Worm (Caenorhabditis elegans) whole organism, L1 larva: ENCODE results near the gene R03G8.1.

Experiments
- C16A3.4 ChIP-seq: fragments of 150-350 bp; optimal IDR thresholded peaks from 2 replicates; lab custom pipeline; 2014; ENCODE audit warnings: missing biosample characterization, missing genetic modification characterization
- C34B4.2 ChIP-seq: sonication (generic microtip); optimal IDR thresholded peaks from 2 replicates; lab custom pipeline; 2017; ENCODE audit warnings: mild to moderate bottlenecking, missing genetic modification characterization, missing compliant biosample characterization
- F16B12.6 ChIP-seq: fragments of 150-350 bp; optimal IDR thresholded peaks from 2 replicates; lab custom pipeline; 2014; ENCODE audit warnings: missing biosample characterization, missing genetic modification characterization
- Y116A8C.19 ChIP-seq: sonication (generic microtip); optimal IDR thresholded peaks from 2 replicates; lab custom pipeline; 2016; ENCODE audit warnings: missing compliant biosample characterization, missing genetic modification characterization, borderline replicate concordance
- alr-1 ChIP-seq: fragments of 200-800 bp; sonication (Bioruptor generic); optimal IDR thresholded peaks from 2 replicates; lab custom pipeline; 2018; ENCODE audit warnings: borderline replicate concordance, mild to moderate bottlenecking, missing genetic modification characterization, missing compliant biosample characterization
- aly-2 ChIP-seq: fragments of 150-350 bp; optimal IDR thresholded peaks from 2 replicates; lab custom pipeline; 2014; ENCODE audit warnings: missing biosample characterization, missing genetic modification characterization
- blmp-1 ChIP-seq: fragments of 150-350 bp; optimal IDR thresholded peaks from 2 replicates; lab custom pipeline; 2014; ENCODE audit warnings: missing biosample characterization, missing genetic modification characterization
- ceh-82 ChIP-seq, 3 experiments: fragments of 150-350 bp in 1 of 3; sonication (generic microtip) in 2 of 3; optimal IDR thresholded peaks; 2 replicates each; lab custom pipeline; 2014 to 2017; ENCODE audit warnings: missing biosample characterization in 3 of 3, missing genetic modification characterization in 3 of 3
- ceh-90 ChIP-seq: sonication (generic microtip); optimal IDR thresholded peaks from 2 replicates; lab custom pipeline; 2016; ENCODE audit warnings: missing genetic modification characterization, missing compliant biosample characterization
- dpl-1 ChIP-seq, 3 experiments: fragments of 150-350 bp in 2 of 3; sonication (generic microtip) in 1 of 3; optimal IDR thresholded peaks; 2 replicates each; lab custom pipeline; 2014 to 2017; ENCODE audit warnings: missing biosample characterization in 3 of 3, missing genetic modification characterization in 3 of 3, missing genetic modification reagents in 3 of 3
- efl-1 ChIP-seq, 4 experiments: fragments of 150-350 bp; optimal IDR thresholded peaks in 3 of 4; peaks in 1 of 4; 1 replicate in 1 of 4; 2 replicates in 3 of 4; lab custom pipeline; 2014; ENCODE audit warnings: missing biosample characterization in 2 of 4, missing genetic modification characterization in 2 of 4, missing genetic modification reagents in 2 of 4
- egl-13 ChIP-seq: sonication (generic microtip); optimal IDR thresholded peaks from 2 replicates; lab custom pipeline; 2016; ENCODE audit warnings: missing genotype, missing genetic modification reagents, missing genetic modification characterization, missing compliant biosample characterization
- egl-27 ChIP-seq, 2 experiments: fragments of 150-350 bp in 1 of 2; sonication (generic microtip); optimal IDR thresholded peaks; 3 replicates each; lab custom pipeline; 2017 to 2018; ENCODE audit warnings: missing biosample characterization in 2 of 2, missing genetic modification characterization in 2 of 2, missing genetic modification reagents in 2 of 2
- elt-3 ChIP-seq, 6 experiments: fragments of 150-350 bp in 1 of 6; sonication (generic microtip); optimal IDR thresholded peaks; 2 replicates each; lab custom pipeline; 2017 to 2018; ENCODE audit warnings: missing biosample characterization in 6 of 6, missing genetic modification characterization in 6 of 6, inconsistent platforms in 1 of 6
- ets-5 ChIP-seq: fragments of 200-800 bp; sonication (Bioruptor generic); IDR thresholded peaks from 2 replicates; pipeline ENCODE4 v1.3.6; 2022; ENCODE audit warnings: missing genetic modification characterization, missing compliant biosample characterization
- fkh-10 ChIP-seq: sonication (generic microtip); optimal IDR thresholded peaks from 2 replicates; lab custom pipeline; 2017; ENCODE audit warnings: missing biosample characterization, missing genetic modification reagents, missing genetic modification characterization
- fkh-4 ChIP-seq: sonication (generic microtip); optimal IDR thresholded peaks from 2 replicates; lab custom pipeline; 2016; ENCODE audit warnings: missing compliant biosample characterization, missing genetic modification characterization, borderline replicate concordance
- fkh-8 ChIP-seq: sonication (generic microtip); optimal IDR thresholded peaks from 2 replicates; lab custom pipeline; 2016; ENCODE audit warnings: mild to moderate bottlenecking, missing genetic modification characterization, missing compliant biosample characterization
- fos-1 ChIP-seq: fragments of 150-350 bp; optimal IDR thresholded peaks from 2 replicates; lab custom pipeline; 2014; ENCODE audit warnings: missing biosample characterization, missing genetic modification characterization
- grh-1 ChIP-seq: fragments of 200-800 bp; sonication (Bioruptor generic); IDR thresholded peaks from 2 replicates; pipeline ENCODE4 v1.3.6; 2022; ENCODE audit warnings: missing genetic modification reagents, missing genetic modification characterization, missing compliant biosample characterization
- hlh-17 ChIP-seq: fragments of 200-800 bp; sonication (Bioruptor generic); optimal IDR thresholded peaks from 2 replicates; lab custom pipeline; 2018; ENCODE audit warnings: missing genetic modification characterization, mild to moderate bottlenecking, missing compliant biosample characterization, moderate library complexity, borderline replicate concordance
- hlh-4 ChIP-seq: sonication (generic microtip); optimal IDR thresholded peaks from 2 replicates; lab custom pipeline; 2016; ENCODE audit warnings: mild to moderate bottlenecking, missing genetic modification characterization, missing compliant biosample characterization
- hpl-2 ChIP-seq: fragments of 150-350 bp; optimal IDR thresholded peaks from 2 replicates; lab custom pipeline; 2014; ENCODE audit warnings: missing biosample characterization, missing genetic modification reagents, missing genetic modification characterization
- irx-1 ChIP-seq: sonication (generic microtip); optimal IDR thresholded peaks from 2 replicates; lab custom pipeline; 2016; ENCODE audit warnings: missing genetic modification characterization, missing compliant biosample characterization
- isw-1 ChIP-seq: fragments of 200-800 bp; sonication (Bioruptor generic); IDR thresholded peaks from 2 replicates; pipeline ENCODE4 v1.3.6; 2022; ENCODE audit warnings: missing genetic modification characterization, missing compliant biosample characterization
- lin-13 ChIP-seq: fragments of 150-350 bp; optimal IDR thresholded peaks from 2 replicates; lab custom pipeline; 2014; ENCODE audit warnings: missing biosample characterization, missing genetic modification reagents, missing genetic modification characterization
- lin-14 ChIP-seq: fragments of 200-800 bp; sonication (Bioruptor generic); optimal IDR thresholded peaks from 2 replicates; lab custom pipeline; 2018; ENCODE audit warnings: mild to moderate bottlenecking, missing genetic modification characterization, moderate library complexity, missing compliant biosample characterization
- lin-15B ChIP-seq: fragments of 150-350 bp; sonication (generic microtip); optimal IDR thresholded peaks from 3 replicates; lab custom pipeline; 2014; ENCODE audit warnings: missing biosample characterization, missing genetic modification characterization
- lin-35 ChIP-seq, 2 experiments: fragments of 150-350 bp; optimal IDR thresholded peaks; 2 replicates each; lab custom pipeline; 2014; ENCODE audit warnings: missing biosample characterization in 2 of 2, missing genetic modification characterization in 2 of 2, missing genetic modification reagents in 2 of 2
- lin-39 ChIP-seq: fragments of 150-350 bp; optimal IDR thresholded peaks from 2 replicates; lab custom pipeline; 2014; ENCODE audit warnings: missing biosample characterization, missing genetic modification reagents, missing genetic modification characterization
- mab-9 ChIP-seq: fragments of 200-800 bp; sonication (Bioruptor generic); IDR thresholded peaks from 2 replicates; pipeline ENCODE4 v1.3.6; 2022; ENCODE audit warnings: missing genetic modification reagents, missing genetic modification characterization, missing compliant biosample characterization
- nhr-11 ChIP-seq: fragments of 150-350 bp; optimal IDR thresholded peaks from 2 replicates; lab custom pipeline; 2014; ENCODE audit warnings: missing biosample characterization, missing genetic modification characterization
- nhr-12 ChIP-seq: sonication (generic microtip); optimal IDR thresholded peaks from 2 replicates; lab custom pipeline; 2017; ENCODE audit warnings: missing biosample characterization, missing genetic modification characterization
- nhr-20 ChIP-seq: sonication (generic microtip); optimal IDR thresholded peaks from 2 replicates; lab custom pipeline; 2016; ENCODE audit warnings: mild to moderate bottlenecking, missing genetic modification characterization, missing compliant biosample characterization
- nhr-71 ChIP-seq: sonication (generic microtip); optimal IDR thresholded peaks from 2 replicates; lab custom pipeline; 2016; ENCODE audit warnings: mild to moderate bottlenecking, missing genetic modification characterization, moderate library complexity, missing compliant biosample characterization
- nhr-76 ChIP-seq: sonication (generic microtip); optimal IDR thresholded peaks from 2 replicates; lab custom pipeline; 2017; ENCODE audit warnings: missing biosample characterization, missing genetic modification characterization
- nhr-84 ChIP-seq: sonication (generic microtip); optimal IDR thresholded peaks from 2 replicates; lab custom pipeline; 2017; ENCODE audit warnings: missing biosample characterization, missing genetic modification characterization
- pag-3 ChIP-seq: sonication (generic microtip); optimal IDR thresholded peaks from 2 replicates; lab custom pipeline; 2017; ENCODE audit warnings: missing genetic modification characterization, mild to moderate bottlenecking, missing compliant biosample characterization, antibody characterized with exemption, borderline replicate concordance; ENCODE audit not compliant: insufficient read depth
- pqm-1 ChIP-seq: sonication (generic microtip); optimal IDR thresholded peaks from 3 replicates; lab custom pipeline; 2017; ENCODE audit warnings: missing biosample characterization, missing genetic modification characterization
- rnt-1 ChIP-seq: sonication (generic microtip); optimal IDR thresholded peaks from 2 replicates; lab custom pipeline; 2016; ENCODE audit warnings: mild to moderate bottlenecking, missing genetic modification characterization, moderate library complexity, missing compliant biosample characterization
- skn-1 ChIP-seq: fragments of 150-350 bp; optimal IDR thresholded peaks from 2 replicates; lab custom pipeline; 2014; ENCODE audit warnings: missing biosample characterization, missing genetic modification characterization
- snpc-4 ChIP-seq: fragments of 150-350 bp; optimal IDR thresholded peaks from 2 replicates; lab custom pipeline; 2014; ENCODE audit warnings: missing biosample characterization, missing genetic modification characterization
- sox-4 ChIP-seq: sonication (generic microtip); optimal IDR thresholded peaks from 2 replicates; lab custom pipeline; 2016; ENCODE audit warnings: missing genetic modification characterization, missing compliant biosample characterization
- sup-37 ChIP-seq: fragments of 200-800 bp; sonication (Bioruptor generic); optimal IDR thresholded peaks from 2 replicates; lab custom pipeline; 2018; ENCODE audit warnings: mild to moderate bottlenecking, missing genetic modification characterization, missing compliant biosample characterization
- tbx-2 ChIP-seq: sonication (generic microtip); optimal IDR thresholded peaks from 2 replicates; lab custom pipeline; 2016; ENCODE audit warnings: missing genetic modification characterization, missing compliant biosample characterization
- tlp-1 ChIP-seq: fragments of 150-350 bp; optimal IDR thresholded peaks from 2 replicates; lab custom pipeline; 2014; ENCODE audit warnings: missing biosample characterization, missing genetic modification characterization
- unc-130 ChIP-seq: fragments of 150-350 bp; optimal IDR thresholded peaks from 2 replicates; lab custom pipeline; 2017; ENCODE audit warnings: missing biosample characterization, missing genetic modification characterization, inconsistent platforms
- unc-86 ChIP-seq: sonication (generic microtip); optimal IDR thresholded peaks from 2 replicates; lab custom pipeline; 2016; ENCODE audit warnings: missing genetic modification characterization, missing compliant biosample characterization
- unc-98 ChIP-seq: fragments of 200-800 bp; sonication (Bioruptor generic); IDR thresholded peaks from 2 replicates; pipeline ENCODE4 v1.3.6; 2022; ENCODE audit warnings: missing genetic modification characterization, missing compliant biosample characterization
- xbp-1 ChIP-seq: sonication (generic microtip); optimal IDR thresholded peaks from 2 replicates; lab custom pipeline; 2016; ENCODE audit warnings: missing genetic modification characterization, missing compliant biosample characterization
- zag-1 ChIP-seq: fragments of 150-350 bp; optimal IDR thresholded peaks from 2 replicates; lab custom pipeline; 2014; ENCODE audit warnings: missing biosample characterization, missing genetic modification characterization

Gene R03G8.1

DNA sequence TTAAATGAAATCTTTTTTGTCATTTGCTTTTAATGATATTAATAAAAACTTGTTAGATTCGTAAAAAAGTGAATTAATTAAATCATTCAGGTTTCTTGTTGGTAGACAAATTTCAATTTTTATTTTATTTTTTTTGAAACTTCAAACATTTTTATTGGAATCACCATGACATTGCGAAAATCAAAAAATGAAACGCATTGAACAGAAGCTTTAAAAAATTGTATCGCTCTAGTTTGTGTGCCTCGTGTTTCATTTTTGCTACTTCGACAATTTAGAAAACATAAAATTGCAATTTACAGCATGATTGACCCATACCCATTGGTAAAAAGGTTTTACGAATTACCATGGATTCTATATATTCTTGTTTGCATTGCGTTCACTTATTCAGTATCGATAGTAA is at the start of gene R03G8.1:
R03G8.1 (plus strand) TSS at position 301 of the 400 bp plus-strand sequence.
- TF ChIP-seq sox-4 = no peak

- TF ChIP-seq sup-37 (GFP tag; lab: Kevin White, UChicago) (no peak), hlh-4 (no peak), ceh-90 (no peak), egl-13 (tag; lab: Kevin White, UChicago) (no peak), rnt-1 (tag; lab: Kevin White, UChicago) (no peak), hpl-2 (GFP tag; lab: Kevin White, UChicago) (no peak), pqm-1 (no peak), sox-4 (no peak), fkh-8 (no peak), pag-3 (tag; lab: Kevin White, UChicago) (no peak), egl-27 (tag; optimal IDR thresholded peaks at IDR 0.05; lab: Kevin White, UChicago) (no peak), lin-39 (no peak), unc-130 (tag; lab: Kevin White, UChicago) (no peak), blmp-1 (tag; lab: Kevin White, UChicago) (no peak), lin-14 (peak; percentile 7), lin-13 (GFP tag; lab: Kevin White, UChicago) (no peak), nhr-76 (tag; lab: Kevin White, UChicago) (no peak), mab-9 (GFP tag; lab: Robert Waterston, UW) (no peak), nhr-20 (tag; lab: Kevin White, UChicago) (peak; percentile 29), xbp-1 (tag; lab: Kevin White, UChicago) (no peak), nhr-84 (no peak), tlp-1 (tag; lab: Kevin White, UChicago) (no peak), C16A3.4 (peak; percentile 19), grh-1 (GFP tag; lab: Robert Waterston, UW) (no peak), dpl-1 (GFP tag; optimal IDR thresholded peaks at IDR 0.05; lab: Kevin White, UChicago) (no peak), nhr-71 (peak; percentile 19), Y116A8C.19 (tag; lab: Kevin White, UChicago) (no peak), alr-1 (tag; lab: Kevin White, UChicago) (no peak), fkh-10 (GFP tag; lab: Kevin White, UChicago) (no peak), hlh-17 (GFP tag; lab: Kevin White, UChicago) (no peak), unc-86 (tag; lab: Kevin White, UChicago) (no peak), skn-1 (tag; lab: Kevin White, UChicago) (no peak), fos-1 (no peak), F16B12.6 (tag; lab: Kevin White, UChicago) (no peak), lin-15B (tag; lab: Kevin White, UChicago) (no peak), tbx-2 (no peak), zag-1 (tag; lab: Kevin White, UChicago) (no peak), unc-98 (no peak), isw-1 (GFP tag; lab: Robert Waterston, UW) (no peak), ceh-82 (tag; optimal IDR thresholded peaks at IDR 0.05; lab: Kevin White, UChicago) (no peak), nhr-12 (tag; lab: Kevin White, UChicago) (no peak), efl-1 (optimal IDR thresholded peaks at IDR 0.05; lab: Kevin White, UChicago) (no peak), efl-1 (GFP tag; optimal IDR thresholded peaks at IDR 0.05 in 1 of 2; lab: Kevin White, UChicago) (peak in 1 of 2 experiments; percentile 85), snpc-4 (no peak), irx-1 (no peak), lin-35 (GFP tag; optimal IDR thresholded peaks at IDR 0.05; lab: Kevin White, UChicago) (peak in 1 of 2 experiments; percentile 51), elt-3 (tag; optimal IDR thresholded peaks at IDR 0.05; lab: Kevin White, UChicago) (peak in 1 of 6 experiments; percentile 32), ets-5 (GFP tag; lab: Robert Waterston, UW) (no peak), C34B4.2 (tag; lab: Kevin White, UChicago) (no peak), nhr-11 (no peak), fkh-4 (tag; lab: Kevin White, UChicago) (no peak), aly-2 (tag; lab: Kevin White, UChicago) (no peak)
Observed at ce11 chrX:13038791-13039190, 45.6 kb upstream of the R03G8.1 start.
